Fruit fly (Drosophila melanogaster) whole organism, pupa: ENCODE results near the gene CG13055.
A peak's percentile ranks its signal among the peaks of the same experiment; 100 is the strongest.

Experiments used
- CG10348 ChIP-seq: fragments of 200-800 bp; sonication (Bioruptor generic); IDR thresholded peaks from 2 replicates; pipeline ENCODE4 v1.3.6; 2022; ENCODE audit warnings: missing biosample characterization, missing genetic modification characterization
- CG14655 ChIP-seq: fragments of 200-800 bp; sonication (Bioruptor generic); optimal IDR thresholded peaks from 3 replicates; lab custom pipeline; 2017; ENCODE audit warnings: mild to moderate bottlenecking, missing biosample characterization, missing genetic modification reagents, missing genetic modification characterization
- CG15710 ChIP-seq: fragments of 200-800 bp; sonication (Bioruptor generic); optimal IDR thresholded peaks from 2 replicates; lab custom pipeline; 2018; ENCODE audit warnings: missing biosample characterization, mild to moderate bottlenecking, missing genetic modification characterization, moderate library complexity
- CG4496 ChIP-seq: fragments of 200-800 bp; sonication (Bioruptor generic); IDR thresholded peaks from 3 replicates; pipeline ENCODE4 v1.3.6; 2022; ENCODE audit warnings: missing biosample characterization, missing genetic modification characterization
- CG8159 ChIP-seq: fragments of 200-800 bp; sonication (Bioruptor generic); optimal IDR thresholded peaks from 3 replicates; lab custom pipeline; 2018; ENCODE audit warnings: missing biosample characterization, mild to moderate bottlenecking, missing genetic modification characterization, moderate library complexity
- CG8301 ChIP-seq: fragments of 200-800 bp; sonication (Bioruptor generic); optimal IDR thresholded peaks from 2 replicates; lab custom pipeline; 2018; ENCODE audit warnings: missing biosample characterization, mild to moderate bottlenecking, missing genetic modification characterization
- D1 ChIP-seq: fragments of 200-800 bp; sonication (Bioruptor generic); optimal IDR thresholded peaks from 2 replicates; lab custom pipeline; 2018; ENCODE audit warnings: missing biosample characterization, mild to moderate bottlenecking, missing genetic modification characterization, moderate library complexity
- Ets98B ChIP-seq: fragments of 200-800 bp; sonication (Bioruptor generic); IDR thresholded peaks from 2 replicates; pipeline ENCODE4 v1.3.6; 2022; ENCODE audit warnings: missing biosample characterization, missing genetic modification characterization
- Pif1B ChIP-seq: fragments of 200-800 bp; sonication (Bioruptor generic); optimal IDR thresholded peaks from 3 replicates; lab custom pipeline; 2016; ENCODE audit warnings: missing biosample characterization, missing genetic modification characterization
- fd96Ca ChIP-seq: fragments of 200-800 bp; sonication (Bioruptor generic); IDR thresholded peaks from 3 replicates; pipeline ENCODE4 v1.3.6; 2022; ENCODE audit warnings: missing biosample characterization, missing genetic modification characterization
- gl ChIP-seq: fragments of 200-800 bp; sonication (Bioruptor generic); optimal IDR thresholded peaks from 2 replicates; lab custom pipeline; 2018; ENCODE audit warnings: missing biosample characterization, mild to moderate bottlenecking, missing genetic modification characterization

dm6 chr3L:16214533-16215207 is 37.5 kb downstream of the CG13055 start:
- TF ChIP-seq CG8301 (tag; lab: Kevin White, UChicago) (no peak), CG4496 (peak; percentile 42; the same call in 1 of the 3 replicates), CG15710 (peak; percentile 36), CG10348 (no peak), gl (tag; lab: Kevin White, UChicago) (peak; percentile 40), CG8159 (tag; lab: Kevin White, UChicago) (peak; percentile 43), fd96Ca (GFP tag; lab: Robert Waterston, UW) (peak; percentile 65; the same call in 2 of the 3 replicates), D1 (tag; lab: Kevin White, UChicago) (no peak), CG14655 (GFP tag; lab: Kevin White, UChicago) (peak; percentile 26), Ets98B (GFP tag; lab: Robert Waterston, UW) (peak; percentile 55), Pif1B (GFP tag; lab: Kevin White, UChicago) (no peak)
